Worm (Caenorhabditis elegans): Measurements from ENCODE around the gene F23D12.10.

Gene F23D12.10

ce11 chrX:14442321-14442720 lies 26.8 kb upstream of the F23D12.10 start, which contains the start of gene F23D12.3:
F23D12.3 (plus strand) TSS chrX:14442621.
- TF ChIP-seq sox-2 (GFP tag; IDR thresholded peaks at IDR 0.05): no peak
- TF ChIP-seq ttx-3 (tag; optimal IDR thresholded peaks at IDR 0.05): no peak
- no peak for TF ChIP-seq hlh-6 (tag; optimal IDR thresholded peaks at IDR 0.05)

- TF ChIP-seq K09A11.1 (tag; optimal IDR thresholded peaks at IDR 0.05; ENCODE audit: insufficient read depth) (no peak), nhr-11 (tag; optimal IDR thresholded peaks at IDR 0.05) (no peak), nhr-232 (tag; optimal IDR thresholded peaks at IDR 0.05) (no peak), pha-2 (tag; optimal IDR thresholded peaks at IDR 0.05) (no peak), unc-3 (GFP tag; conservative IDR thresholded peaks at IDR 0.05) (no peak), unc-3 (tag; optimal IDR thresholded peaks at IDR 0.05) (no peak), ceh-9 (tag; optimal IDR thresholded peaks at IDR 0.05) (no peak), ztf-16 (tag; optimal IDR thresholded peaks at IDR 0.05) (no peak), ceh-30 (tag; optimal IDR thresholded peaks at IDR 0.05) (no peak), ceh-48 (tag; optimal IDR thresholded peaks at IDR 0.05) (no peak), ets-4 (tag; optimal IDR thresholded peaks at IDR 0.05) (no peak), eyg-1 (tag; optimal IDR thresholded peaks at IDR 0.05) (no peak), ttx-3 (tag; optimal IDR thresholded peaks at IDR 0.05) (no peak), rnt-1 (tag; optimal IDR thresholded peaks at IDR 0.05) (no peak), lim-6 (tag; optimal IDR thresholded peaks at IDR 0.05) (no peak), hlh-6 (tag; optimal IDR thresholded peaks at IDR 0.05) (no peak), fkh-6 (tag; optimal IDR thresholded peaks at IDR 0.05) (no peak)
These were observed 20.2 kb upstream of the F23D12.10 start for ce11 chrX:14435648-14436155.

DNA sequence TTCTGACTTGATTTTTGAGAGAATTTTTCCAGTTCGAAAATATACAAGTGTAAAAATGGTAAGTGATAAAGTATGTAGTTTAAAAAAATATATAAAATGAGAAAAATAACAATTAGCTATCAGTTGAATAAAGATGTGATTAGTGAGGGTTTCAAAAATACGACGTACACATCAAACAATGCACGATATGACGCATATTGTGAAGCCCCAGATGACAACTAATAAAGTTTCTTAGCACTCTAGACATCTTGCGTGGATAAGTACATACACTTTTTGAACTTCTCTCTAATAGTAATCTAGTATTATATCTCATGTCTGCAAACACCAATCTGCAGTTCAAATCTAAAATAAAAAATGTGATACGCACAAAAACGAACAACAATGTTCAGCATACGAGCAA lies 14.9 kb upstream of the F23D12.10 start:
- TF ChIP-seq hlh-15 (tag; optimal IDR thresholded peaks at IDR 0.05) (no peak), ceh-34 (tag; optimal IDR thresholded peaks at IDR 0.05) (no peak), dve-1 (tag; optimal IDR thresholded peaks at IDR 0.05) (no peak), ceh-6 (GFP tag; optimal IDR thresholded peaks at IDR 0.05) (no peak), ceh-48 (tag; optimal IDR thresholded peaks at IDR 0.05) (no peak), ceh-30 (tag; optimal IDR thresholded peaks at IDR 0.05) (no peak), eyg-1 (tag; optimal IDR thresholded peaks at IDR 0.05) (no peak), che-1 (tag; optimal IDR thresholded peaks at IDR 0.05) (no peak), pag-3 (tag; optimal IDR thresholded peaks at IDR 0.05; ENCODE audit: borderline replicate concordance) (no peak), nhr-11 (tag; optimal IDR thresholded peaks at IDR 0.05) (no peak), hlh-30 (tag; optimal IDR thresholded peaks at IDR 0.05; ENCODE audit: insufficient read depth) (no peak), pros-1 (tag; optimal IDR thresholded peaks at IDR 0.05) (no peak), dmd-4 (tag; optimal IDR thresholded peaks at IDR 0.05; ENCODE audit: borderline replicate concordance) (no peak), ceh-18 (tag; optimal IDR thresholded peaks at IDR 0.05) (no peak)

- TF ChIP-seq pat-9 (tag; optimal IDR thresholded peaks at IDR 0.05) (no peak), ceh-14 (tag; optimal IDR thresholded peaks at IDR 0.05) (no peak), hlh-15 (tag; optimal IDR thresholded peaks at IDR 0.05) (no peak), madf-2 (tag; optimal IDR thresholded peaks at IDR 0.05) (no peak), che-1 (tag; optimal IDR thresholded peaks at IDR 0.05) (no peak), ceh-24 (tag; optimal IDR thresholded peaks at IDR 0.05) (no peak), unc-55 (GFP tag; optimal IDR thresholded peaks at IDR 0.05) (no peak), pros-1 (tag; optimal IDR thresholded peaks at IDR 0.05) (no peak), ceh-19 (GFP tag; optimal IDR thresholded peaks at IDR 0.05) (no peak), ref-2 (tag; optimal IDR thresholded peaks at IDR 0.05) (no peak), hlh-30 (tag; optimal IDR thresholded peaks at IDR 0.05; ENCODE audit: insufficient read depth) (no peak), hlh-8 (tag; optimal IDR thresholded peaks at IDR 0.05) (no peak), pha-4 (tag; optimal IDR thresholded peaks at IDR 0.05) (no peak), Y22D7AL.16 (tag; optimal IDR thresholded peaks at IDR 0.05) (no peak), zip-5 (tag; optimal IDR thresholded peaks at IDR 0.05) (no peak)
These were observed 12.5 kb upstream of the F23D12.10 start, which contains the start of gene F23D12.1 for ce11 chrX:14428052-14428451. F23D12.1 (minus strand) TSS chrX:14428152.

Data from whole organism, late embryonic.